Fruit fly (Drosophila melanogaster): Measurements from ENCODE around the gene Pde1c.

DNA sequence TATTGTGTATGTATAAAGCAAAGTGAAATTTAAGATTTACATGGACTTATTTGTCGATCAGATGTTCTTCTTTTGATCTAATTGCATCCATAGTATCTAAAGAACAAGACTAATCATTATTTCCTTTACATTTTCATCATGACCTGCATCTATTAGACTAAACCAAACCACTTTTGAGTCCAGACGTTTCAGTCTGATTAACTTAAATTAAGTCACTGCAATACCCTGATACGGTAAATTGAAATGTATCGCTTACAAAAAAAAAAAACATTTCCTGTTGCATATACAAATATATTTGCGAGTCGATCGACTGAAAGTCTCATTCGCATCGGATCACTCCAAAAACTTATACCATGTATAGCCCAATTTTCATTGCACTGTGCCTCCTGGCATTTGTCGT is 94.6 kb downstream of the Pde1c start, which contains the start of gene CG45011:
- TF ChIP-seq h (optimal IDR thresholded peaks at IDR 0.05) (no peak), insv (optimal IDR thresholded peaks at IDR 0.05) (no peak), psq (optimal IDR thresholded peaks at IDR 0.05) (no peak)
